Fruit fly (Drosophila melanogaster) whole organism, prepupa: ENCODE measurements around the gene Oseg1.

Experiments used
- CG10631 ChIP-seq: fragments of 200-800 bp; sonication (Bioruptor generic); optimal IDR thresholded peaks from 2 replicates; lab custom pipeline; 2016; ENCODE audit warnings: missing biosample characterization, missing genetic modification characterization
- CG10669 ChIP-seq: fragments of 200-800 bp; sonication (Bioruptor generic); optimal IDR thresholded peaks from 3 replicates; lab custom pipeline; 2018; ENCODE audit warnings: missing biosample characterization, mild to moderate bottlenecking, missing genetic modification characterization, moderate library complexity
- CG11294 ChIP-seq: fragments of 200-800 bp; sonication (Bioruptor generic); IDR thresholded peaks from 2 replicates; pipeline ENCODE4 v1.3.6; 2022; ENCODE audit warnings: missing biosample characterization, missing genetic modification characterization
- CG11902 ChIP-seq: fragments of 200-800 bp; sonication (Bioruptor generic); optimal IDR thresholded peaks from 3 replicates; lab custom pipeline; 2016; ENCODE audit warnings: missing biosample characterization, missing genetic modification characterization
- CG15336 ChIP-seq: fragments of 200-800 bp; sonication (Bioruptor generic); IDR thresholded peaks from 2 replicates; pipeline ENCODE4 v1.3.6; 2022; ENCODE audit warnings: missing biosample characterization, missing genetic modification characterization
- CG1621 ChIP-seq: fragments of 200-800 bp; sonication (Bioruptor generic); optimal IDR thresholded peaks from 3 replicates; lab custom pipeline; 2018; ENCODE audit warnings: missing biosample characterization, mild to moderate bottlenecking, missing genetic modification characterization
- CG16779 ChIP-seq: fragments of 200-800 bp; sonication (Bioruptor generic); optimal IDR thresholded peaks from 3 replicates; lab custom pipeline; 2017; ENCODE audit warnings: missing biosample characterization, mild to moderate bottlenecking, missing genetic modification characterization
- CG3032 ChIP-seq: fragments of 200-800 bp; optimal IDR thresholded peaks from 2 replicates; lab custom pipeline; 2019; ENCODE audit warnings: missing biosample characterization, mild to moderate bottlenecking, missing genetic modification characterization, moderate library complexity
- CG31627 ChIP-seq: fragments of 200-800 bp; sonication (Bioruptor generic); optimal IDR thresholded peaks from 3 replicates; lab custom pipeline; 2016; ENCODE audit warnings: missing biosample characterization, missing genetic modification characterization
- CG32006 ChIP-seq: fragments of 200-800 bp; sonication (Bioruptor generic); optimal IDR thresholded peaks from 3 replicates; lab custom pipeline; 2017; ENCODE audit warnings: missing biosample characterization, mild to moderate bottlenecking, missing genetic modification characterization
- CG34406 ChIP-seq: fragments of 200-800 bp; sonication (Bioruptor generic); optimal IDR thresholded peaks from 3 replicates; lab custom pipeline; 2016; ENCODE audit warnings: missing biosample characterization, missing genetic modification characterization
- CG4318 ChIP-seq: fragments of 200-800 bp; sonication (Bioruptor generic); optimal IDR thresholded peaks from 3 replicates; lab custom pipeline; 2017; ENCODE audit warnings: missing biosample characterization, mild to moderate bottlenecking, missing genetic modification characterization
- CG6163 ChIP-seq: fragments of 200-800 bp; sonication (Bioruptor generic); IDR thresholded peaks from 3 replicates; pipeline ENCODE4 v1.3.6; 2022; ENCODE audit warnings: missing biosample characterization, missing genetic modification characterization
- CG6276 ChIP-seq: fragments of 200-800 bp; sonication (Bioruptor generic); optimal IDR thresholded peaks from 2 replicates; lab custom pipeline; 2017; ENCODE audit warnings: missing biosample characterization, mild to moderate bottlenecking, missing genetic modification characterization
- CG6792 ChIP-seq: fragments of 200-800 bp; sonication (Bioruptor generic); optimal IDR thresholded peaks from 3 replicates; lab custom pipeline; 2016; ENCODE audit warnings: missing biosample characterization, missing genetic modification characterization
- CG6854 ChIP-seq: fragments of 200-800 bp; sonication (Bioruptor generic); optimal IDR thresholded peaks from 2 replicates; lab custom pipeline; 2017; ENCODE audit warnings: missing biosample characterization, mild to moderate bottlenecking, missing genetic modification characterization
- CG7368 ChIP-seq: fragments of 200-800 bp; sonication (Bioruptor generic); optimal IDR thresholded peaks from 3 replicates; lab custom pipeline; 2016; ENCODE audit warnings: missing biosample characterization, missing genetic modification characterization
- CG8119 ChIP-seq: fragments of 200-800 bp; sonication (Bioruptor generic); IDR thresholded peaks from 3 replicates; pipeline ENCODE4 v1.3.6; 2022; ENCODE audit warnings: missing biosample characterization, missing genetic modification characterization
- CG8632 ChIP-seq: fragments of 200-800 bp; sonication (Bioruptor generic); optimal IDR thresholded peaks from 3 replicates; lab custom pipeline; 2016; ENCODE audit warnings: missing biosample characterization, missing genetic modification characterization
- CG9139 ChIP-seq: fragments of 200-800 bp; sonication (Bioruptor generic); optimal IDR thresholded peaks from 3 replicates; lab custom pipeline; 2017; ENCODE audit warnings: missing biosample characterization, mild to moderate bottlenecking, missing genetic modification characterization
- Eip75B ChIP-seq: fragments of 200-800 bp; sonication (Bioruptor generic); optimal IDR thresholded peaks from 3 replicates; lab custom pipeline; 2016; ENCODE audit warnings: missing biosample characterization, missing genetic modification characterization
- Eip78C ChIP-seq: fragments of 200-800 bp; sonication (Bioruptor generic); peaks from one replicate; lab custom pipeline; 2016; ENCODE audit warnings: missing biosample characterization, missing genetic modification characterization
- Eip93F ChIP-seq: fragments of 200-800 bp; sonication (Bioruptor generic); optimal IDR thresholded peaks from 2 replicates; lab custom pipeline; 2016; ENCODE audit warnings: missing biosample characterization, mild to moderate bottlenecking, missing genetic modification characterization
- Ets21C ChIP-seq: fragments of 200-800 bp; sonication (Bioruptor generic); optimal IDR thresholded peaks from 3 replicates; lab custom pipeline; 2016; ENCODE audit warnings: missing biosample characterization, missing genetic modification characterization
- Ets96B ChIP-seq: fragments of 200-800 bp; optimal IDR thresholded peaks from 2 replicates; lab custom pipeline; 2019; ENCODE audit warnings: missing biosample characterization, mild to moderate bottlenecking, missing genetic modification characterization, moderate library complexity
- Gug ChIP-seq: fragments of 200-800 bp; sonication (Bioruptor generic); IDR thresholded peaks from 2 replicates; pipeline ENCODE4 v1.3.6; 2022; ENCODE audit warnings: missing biosample characterization, missing genetic modification characterization
- Hr39 ChIP-seq: fragments of 200-800 bp; sonication (Bioruptor generic); optimal IDR thresholded peaks from 2 replicates; lab custom pipeline; 2016; ENCODE audit warnings: missing biosample characterization, missing genetic modification characterization
- Lpt ChIP-seq: fragments of 200-800 bp; sonication (Bioruptor generic); optimal IDR thresholded peaks from 3 replicates; lab custom pipeline; 2016; ENCODE audit warnings: missing biosample characterization, missing genetic modification characterization
- Met ChIP-seq: fragments of 200-800 bp; sonication (Bioruptor generic); optimal IDR thresholded peaks from 3 replicates; lab custom pipeline; 2016; ENCODE audit warnings: missing biosample characterization, missing genetic modification characterization
- OdsH ChIP-seq: fragments of 200-800 bp; sonication (Bioruptor generic); optimal IDR thresholded peaks from 3 replicates; lab custom pipeline; 2016; ENCODE audit warnings: missing biosample characterization, missing genetic modification characterization
- Sox102F ChIP-seq: fragments of 200-800 bp; sonication (Bioruptor generic); optimal IDR thresholded peaks from 2 replicates; lab custom pipeline; 2016; ENCODE audit warnings: missing biosample characterization, mild to moderate bottlenecking, missing genetic modification characterization
- Sox15 ChIP-seq: fragments of 200-800 bp; sonication (Bioruptor generic); optimal IDR thresholded peaks from 3 replicates; lab custom pipeline; 2016; ENCODE audit warnings: missing biosample characterization, missing genetic modification characterization
- cyc ChIP-seq: fragments of 200-800 bp; sonication (Bioruptor generic); optimal IDR thresholded peaks from 3 replicates; lab custom pipeline; 2016; ENCODE audit warnings: missing biosample characterization, missing genetic modification characterization
- dac ChIP-seq: fragments of 200-800 bp; sonication (Bioruptor generic); optimal IDR thresholded peaks from 2 replicates; lab custom pipeline; 2017; ENCODE audit warnings: missing biosample characterization, mild to moderate bottlenecking, missing genetic modification characterization
- dsx ChIP-seq: fragments of 200-800 bp; optimal IDR thresholded peaks from 3 replicates; lab custom pipeline; 2019; ENCODE audit warnings: missing biosample characterization, mild to moderate bottlenecking, missing genetic modification characterization, moderate library complexity; ENCODE audit not compliant: poor library complexity, severe bottlenecking
- eg ChIP-seq: fragments of 200-800 bp; sonication (Bioruptor generic); IDR thresholded peaks from 3 replicates; pipeline ENCODE4 v1.3.6; 2022; ENCODE audit warnings: missing biosample characterization, missing genetic modification characterization
- fd59A ChIP-seq: fragments of 200-800 bp; sonication (Bioruptor generic); optimal IDR thresholded peaks from 2 replicates; lab custom pipeline; 2017; ENCODE audit warnings: missing biosample characterization, mild to moderate bottlenecking, missing genetic modification characterization, missing genetic modification reagents
- fkh ChIP-seq: fragments of 200-800 bp; sonication (Bioruptor generic); optimal IDR thresholded peaks from 3 replicates; lab custom pipeline; 2017; ENCODE audit warnings: missing biosample characterization, mild to moderate bottlenecking, missing genetic modification characterization, moderate library complexity
- net ChIP-seq: fragments of 200-800 bp; sonication (Bioruptor generic); optimal IDR thresholded peaks from 3 replicates; lab custom pipeline; 2016; ENCODE audit warnings: missing biosample characterization, missing genetic modification characterization
- pdm3 ChIP-seq: fragments of 200-800 bp; sonication (Bioruptor generic); optimal IDR thresholded peaks from 3 replicates; lab custom pipeline; 2016; ENCODE audit warnings: missing biosample characterization, missing genetic modification characterization
- ss ChIP-seq, 2 experiments: fragments of 200-800 bp; sonication (Bioruptor generic); optimal IDR thresholded peaks; 2 replicates in 1 of 2; 3 replicates in 1 of 2; lab custom pipeline; 2017 to 2018; ENCODE audit warnings: mild to moderate bottlenecking in 2 of 2, missing biosample characterization in 2 of 2, missing genetic modification characterization in 2 of 2, moderate library complexity in 1 of 2
- topi ChIP-seq: fragments of 200-800 bp; sonication (Bioruptor generic); optimal IDR thresholded peaks from 3 replicates; lab custom pipeline; 2016; ENCODE audit warnings: missing biosample characterization, missing genetic modification characterization
- vri ChIP-seq: fragments of 200-800 bp; sonication (Bioruptor generic); optimal IDR thresholded peaks from 3 replicates; lab custom pipeline; 2016; ENCODE audit warnings: missing biosample characterization, mild to moderate bottlenecking, missing genetic modification characterization

The Oseg1 gene

DNA sequence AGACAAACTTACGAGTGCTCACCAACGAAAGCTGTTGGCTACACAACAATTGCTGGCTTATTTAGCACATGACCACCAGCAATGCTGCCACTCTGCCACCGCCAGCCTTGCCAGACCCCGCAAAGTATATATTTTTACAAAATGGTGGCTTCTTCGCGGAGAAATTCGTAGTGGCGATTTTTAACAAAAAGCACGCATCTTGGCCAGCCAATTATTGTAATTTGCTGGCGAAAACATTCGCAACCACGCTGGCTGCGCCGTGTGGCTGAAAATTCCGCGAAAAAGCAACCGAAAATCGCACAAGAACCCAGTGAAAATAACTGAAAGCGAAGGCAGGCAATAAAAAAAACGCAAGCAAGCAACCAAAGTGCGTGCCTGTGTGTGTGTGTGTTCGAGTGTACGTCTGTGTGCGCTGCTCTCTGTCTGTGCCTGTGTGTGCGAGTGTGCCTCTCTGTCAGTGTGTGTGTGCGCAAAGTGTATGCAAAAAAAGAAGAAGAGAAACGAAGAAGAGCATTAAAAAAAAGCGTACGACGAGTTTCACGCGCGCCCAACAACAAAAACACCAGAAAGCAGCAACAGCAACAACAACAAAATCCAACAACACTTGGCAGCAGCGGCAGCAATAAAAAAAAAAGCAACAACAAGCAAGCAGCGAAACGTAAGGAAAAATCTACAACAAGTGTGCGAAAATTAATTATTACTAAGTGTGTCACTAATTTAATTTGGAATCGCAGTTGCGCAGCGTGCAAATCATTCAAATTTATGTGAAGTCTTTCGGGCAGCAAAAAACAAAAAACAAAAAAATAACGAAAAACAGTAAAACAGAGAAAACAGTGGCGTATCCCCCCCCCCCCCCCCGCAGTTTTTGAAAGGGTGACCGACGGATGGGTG, 37.4 kb upstream of the Oseg1 start, which contains the start of gene Gug (continued):
- TF ChIP-seq OdsH (GFP tag; lab: Kevin White, UChicago) (peak; percentile 75), Lpt (GFP tag; lab: Kevin White, UChicago) (peak; percentile 96), Eip78C (GFP tag; lab: Kevin White, UChicago) (peak; percentile 95), topi (GFP tag; lab: Kevin White, UChicago) (peak; percentile 57), pdm3 (peak; percentile 83), CG10669 (GFP tag; lab: Kevin White, UChicago) (peak; percentile 93), Eip75B (peak; percentile 84), Eip93F (no peak), dsx (GFP tag; lab: Kevin White, UChicago) (peak; percentile 94), CG16779 (peak; percentile 99), Sox15 (GFP tag; lab: Kevin White, UChicago) (no peak), cyc (GFP tag; lab: Kevin White, UChicago) (no peak), CG31627 (GFP tag; lab: Kevin White, UChicago) (no peak), ss (GFP tag; optimal IDR thresholded peaks at IDR 0.05; lab: Kevin White, UChicago) (peak; percentile 99), CG8119 (GFP tag; lab: Robert Waterston, UW) (peak; percentile 97), CG3032 (tag; lab: Kevin White, UChicago) (peak; percentile 93)

DNA sequence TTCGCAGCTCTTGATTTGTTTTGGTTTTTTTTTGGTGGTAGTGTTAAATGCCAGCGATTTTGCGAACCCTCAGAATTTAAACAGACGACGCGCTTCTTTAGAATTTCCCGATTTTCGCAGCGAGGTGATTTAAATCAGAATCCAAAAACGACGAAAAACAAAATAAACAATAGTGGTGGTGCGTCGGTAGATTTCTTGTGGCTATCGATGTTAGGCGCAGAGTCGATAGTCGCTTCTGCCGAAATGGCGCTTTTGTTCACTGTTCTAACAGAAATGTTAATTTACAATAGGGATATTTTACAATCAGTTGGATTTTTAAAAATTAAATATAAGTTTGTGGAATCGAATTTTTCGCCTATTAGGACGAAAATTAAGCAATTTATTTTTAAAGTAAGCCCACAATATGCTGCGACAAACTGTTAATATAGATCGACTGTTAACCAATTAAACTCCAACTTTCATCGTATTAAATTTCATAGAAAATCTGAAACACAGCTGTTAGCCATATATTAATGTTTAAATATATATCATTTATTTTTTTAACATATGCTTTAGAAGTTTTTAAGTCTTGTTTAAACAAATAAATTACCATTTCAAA, 36.7 kb upstream of the Oseg1 start, which contains the start of gene CG6983:
TSS of gene CG6983 (minus strand) at position 176 of the 598 bp plus-strand sequence.
- 0 out of 2 replicates have a peak, but pooled peaks have one; percentile 9 for TF ChIP-seq CG15336 (GFP tag; lab: Robert Waterston, UW)
- no peak for TF ChIP-seq CG11294 (GFP tag; lab: Robert Waterston, UW)
- TF ChIP-seq Ets21C (GFP tag; lab: Kevin White, UChicago) = no peak
- no peak for TF ChIP-seq net (GFP tag; lab: Kevin White, UChicago)
- no peak for TF ChIP-seq CG32006 (GFP tag; lab: Kevin White, UChicago)
- TF ChIP-seq fd59A (GFP tag; lab: Kevin White, UChicago) = no peak
- no peak for TF ChIP-seq vri (GFP tag; lab: Kevin White, UChicago)
- TF ChIP-seq dsx (GFP tag; lab: Kevin White, UChicago) = no peak
- TF ChIP-seq Sox15 (GFP tag; lab: Kevin White, UChicago) = no peak
- peak; percentile 39 for TF ChIP-seq Eip78C (GFP tag; lab: Kevin White, UChicago)
- TF ChIP-seq CG6163 (GFP tag; lab: Robert Waterston, UW) = peak; percentile 8; the same call in 2 of the 3 replicates
- TF ChIP-seq Sox102F (GFP tag; lab: Kevin White, UChicago) = no peak
- TF ChIP-seq CG8632 (GFP tag; lab: Kevin White, UChicago) = no peak
- no peak for TF ChIP-seq CG6854 (GFP tag; lab: Kevin White, UChicago)
- no peak for TF ChIP-seq Hr39 (GFP tag; lab: Kevin White, UChicago)
- TF ChIP-seq Eip93F = no peak
- TF ChIP-seq CG31627 (GFP tag; lab: Kevin White, UChicago) = no peak
- TF ChIP-seq fkh (GFP tag; lab: Kevin White, UChicago) = peak; percentile 83
- no peak for TF ChIP-seq CG34406 (GFP tag; lab: Kevin White, UChicago)
- TF ChIP-seq CG4318 (GFP tag; lab: Kevin White, UChicago) = no peak

DNA sequence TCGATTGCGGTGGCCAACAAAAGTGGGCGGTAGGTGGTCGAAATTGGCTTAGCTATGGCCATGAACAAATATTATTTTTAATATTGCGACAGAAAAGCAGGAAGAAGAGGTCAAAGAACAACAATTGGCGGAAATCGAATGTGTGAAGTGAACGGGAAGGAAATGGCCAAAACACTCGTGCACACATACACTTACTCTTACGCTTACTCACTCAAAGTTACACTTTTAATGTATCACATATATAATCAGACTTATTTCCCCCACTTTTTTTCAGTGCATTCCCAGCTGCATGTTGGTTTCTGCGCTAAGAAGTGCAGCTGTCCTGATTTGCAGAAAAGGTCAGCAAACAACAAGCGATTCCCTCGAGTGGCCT, 35.9 kb upstream of the Oseg1 start:
- TF ChIP-seq Sox102F (GFP tag; lab: Kevin White, UChicago) (peak; percentile 6), CG11294 (GFP tag; lab: Robert Waterston, UW) (no peak), CG10631 (peak; percentile 41), CG1621 (tag; lab: Kevin White, UChicago) (no peak), eg (peak; percentile 63; the same call in 2 of the 3 replicates), Met (GFP tag; lab: Kevin White, UChicago) (peak; percentile 28), pdm3 (peak; percentile 51), CG7368 (GFP tag; lab: Kevin White, UChicago) (peak; percentile 4), CG8119 (GFP tag; lab: Robert Waterston, UW) (0 out of 3 replicates have a peak, but pooled peaks have one; percentile 34), CG31627 (GFP tag; lab: Kevin White, UChicago) (peak; percentile 42), CG9139 (GFP tag; lab: Kevin White, UChicago) (no peak), Ets96B (tag; lab: Kevin White, UChicago) (peak; percentile 20), CG34406 (GFP tag; lab: Kevin White, UChicago) (peak; percentile 23), Ets21C (GFP tag; lab: Kevin White, UChicago) (no peak), dac (GFP tag; lab: Kevin White, UChicago) (peak; percentile 12), CG11902 (no peak), Gug (GFP tag; lab: Robert Waterston, UW) (peak; percentile 44; the same call in 1 of the 2 replicates), CG32006 (GFP tag; lab: Kevin White, UChicago) (peak; percentile 66), CG6792 (GFP tag; lab: Kevin White, UChicago) (peak; percentile 46), cyc (GFP tag; lab: Kevin White, UChicago) (peak; percentile 41), fkh (GFP tag; lab: Kevin White, UChicago) (no peak), CG6276 (GFP tag; lab: Kevin White, UChicago) (peak; percentile 70)
